Fruit fly (Drosophila melanogaster) whole organism, adult: ENCODE results near the gene CG14683.

ENCODE experiments used
- CG14711 ChIP-seq: fragments of 200-800 bp; sonication (Bioruptor generic); optimal IDR thresholded peaks from 2 replicates; lab custom pipeline; 2018; ENCODE audit warnings: missing biosample characterization, mild to moderate bottlenecking, missing genetic modification characterization, moderate library complexity
- CG7101 ChIP-seq: fragments of 200-800 bp; sonication (Bioruptor generic); optimal IDR thresholded peaks from 2 replicates; lab custom pipeline; 2018; ENCODE audit warnings: missing biosample characterization, mild to moderate bottlenecking, missing genetic modification characterization, moderate library complexity
- Crg-1 ChIP-seq: fragments of 200-800 bp; sonication (Bioruptor generic); optimal IDR thresholded peaks from 2 replicates; lab custom pipeline; 2016; ENCODE audit warnings: missing biosample characterization, missing genetic modification characterization
- bab1 ChIP-seq: fragments of 200-800 bp; sonication (Bioruptor generic); optimal IDR thresholded peaks from 3 replicates; lab custom pipeline; 2019; ENCODE audit warnings: missing biosample characterization, mild to moderate bottlenecking, missing genetic modification characterization, moderate library complexity
- cnc ChIP-seq, 2 experiments: fragments of >200 bp; optimal IDR thresholded peaks; 2 replicates each; lab custom pipeline; 2017
- kay ChIP-seq: fragments of 200-800 bp; sonication (Bioruptor generic); peaks from one replicate; lab custom pipeline; 2016; ENCODE audit warnings: missing biosample characterization, missing genetic modification characterization, borderline replicate concordance
- tj ChIP-seq: fragments of 200-800 bp; sonication (Bioruptor generic); optimal IDR thresholded peaks from 3 replicates; lab custom pipeline; 2017; ENCODE audit warnings: missing biosample characterization, mild to moderate bottlenecking, missing genetic modification characterization, moderate library complexity

- TF ChIP-seq bab1 = no peak
- TF ChIP-seq tj = no peak
- TF ChIP-seq kay (GFP tag; lab: Kevin White, UChicago) = no peak
- TF ChIP-seq CG7101 (tag; lab: Kevin White, UChicago) = no peak
- TF ChIP-seq Crg-1 = no peak
- no peak for TF ChIP-seq cnc (optimal IDR thresholded peaks at IDR 0.05; lab: Kevin White, UChicago)
- no peak for TF ChIP-seq CG14711 (tag; lab: Kevin White, UChicago)
Measured at dm6 chr3R:10714498-10714897, 18.1 kb downstream of the CG14683 start, which contains the start of gene CG4073.
